Worm (Caenorhabditis elegans) whole organism, young adult: ENCODE measurements around the gene F54F12.1.

ENCODE experiments used
- B0261.1 ChIP-seq: sonication (generic microtip); optimal IDR thresholded peaks from 2 replicates; lab custom pipeline; 2016; ENCODE audit warnings: mild to moderate bottlenecking, missing genetic modification characterization, moderate library complexity, missing compliant biosample characterization
- C06A6.2 ChIP-seq: fragments of 200-800 bp; sonication (Bioruptor generic); conservative IDR thresholded peaks from 2 replicates; pipeline ENCODE4 v1.3.6; 2022; ENCODE audit warnings: missing genetic modification characterization, missing compliant biosample characterization
- F39B2.1 ChIP-seq: fragments of 200-800 bp; sonication (Bioruptor generic); IDR thresholded peaks from 2 replicates; pipeline ENCODE4 v1.3.6; 2022; ENCODE audit warnings: missing genetic modification reagents, missing genetic modification characterization, missing compliant biosample characterization
- Y53F4B.3 ChIP-seq: fragments of 200-800 bp; sonication (Bioruptor generic); IDR thresholded peaks from 2 replicates; pipeline ENCODE4 v1.3.6; 2022; ENCODE audit warnings: missing genetic modification reagents, missing genetic modification characterization, missing compliant biosample characterization
- Y79H2A.3 ChIP-seq: fragments of 200-800 bp; sonication (Bioruptor generic); conservative IDR thresholded peaks from 2 replicates; pipeline ENCODE4 v1.3.6; 2022; ENCODE audit warnings: missing genetic modification reagents, missing genetic modification characterization, missing compliant biosample characterization
- ama-1 ChIP-seq, 3 experiments: fragments of 150-350 bp in 1 of 3; sonication (generic microtip) in 2 of 3; optimal IDR thresholded peaks; 2 replicates each; lab custom pipeline; 2014 to 2018; ENCODE audit warnings: missing biosample characterization in 2 of 3, missing genetic modification characterization in 2 of 3, missing genetic modification reagents in 2 of 3
- atf-7 ChIP-seq: sonication (generic microtip); optimal IDR thresholded peaks from 2 replicates; lab custom pipeline; 2017; ENCODE audit warnings: mild to moderate bottlenecking, missing genetic modification characterization, missing compliant biosample characterization
- attf-3 ChIP-seq: fragments of 200-800 bp; sonication (Bioruptor generic); conservative IDR thresholded peaks from 2 replicates; pipeline ENCODE4 v1.3.6; 2022; ENCODE audit warnings: missing genetic modification reagents, missing genetic modification characterization, missing compliant biosample characterization
- attf-6 ChIP-seq: fragments of 200-800 bp; sonication (Bioruptor generic); IDR thresholded peaks from 2 replicates; pipeline ENCODE4 v1.3.6; 2022; ENCODE audit warnings: missing genetic modification reagents, missing genetic modification characterization, missing compliant biosample characterization
- cebp-2 ChIP-seq: fragments of 200-800 bp; sonication (Bioruptor generic); IDR thresholded peaks from 2 replicates; pipeline ENCODE4 v1.3.6; 2022; ENCODE audit warnings: missing genetic modification characterization, missing compliant biosample characterization
- ceh-40 ChIP-seq: fragments of 200-800 bp; sonication (Bioruptor generic); IDR thresholded peaks from 2 replicates; pipeline ENCODE4 v1.3.6; 2022; ENCODE audit warnings: missing genetic modification characterization, missing compliant biosample characterization
- ceh-58 ChIP-seq: fragments of 200-800 bp; sonication (Bioruptor generic); IDR thresholded peaks from 2 replicates; pipeline ENCODE4 v1.3.6; 2022; ENCODE audit warnings: missing genetic modification characterization, missing compliant biosample characterization
- chd-7 ChIP-seq: sonication (generic microtip); optimal IDR thresholded peaks from 2 replicates; lab custom pipeline; 2016; ENCODE audit warnings: mild to moderate bottlenecking, missing genetic modification characterization, moderate library complexity, missing compliant biosample characterization
- die-1 ChIP-seq: sonication (generic microtip); optimal IDR thresholded peaks from 2 replicates; lab custom pipeline; 2016; ENCODE audit warnings: missing genotype, mild to moderate bottlenecking, missing genetic modification characterization, missing compliant biosample characterization
- dox-1 ChIP-seq: fragments of 200-800 bp; sonication (Bioruptor generic); IDR thresholded peaks from 2 replicates; pipeline ENCODE4 v1.3.6; 2022; ENCODE audit warnings: missing genetic modification reagents, missing genetic modification characterization, missing compliant biosample characterization
- egl-44 ChIP-seq: fragments of 200-800 bp; sonication (Bioruptor generic); IDR thresholded peaks from 2 replicates; pipeline ENCODE4 v1.3.6; 2022; ENCODE audit warnings: missing genetic modification reagents, missing genetic modification characterization, missing compliant biosample characterization
- egrh-3 ChIP-seq: fragments of 200-800 bp; sonication (Bioruptor generic); IDR thresholded peaks from 2 replicates; pipeline ENCODE4 v1.3.6; 2022; ENCODE audit warnings: missing genetic modification reagents, missing genetic modification characterization, missing compliant biosample characterization
- ets-4 ChIP-seq: fragments of 200-800 bp; sonication (Bioruptor generic); optimal IDR thresholded peaks from 2 replicates; lab custom pipeline; 2018; ENCODE audit warnings: mild to moderate bottlenecking, missing genetic modification characterization, missing compliant biosample characterization
- gei-17 ChIP-seq: fragments of 200-800 bp; sonication (Bioruptor generic); optimal IDR thresholded peaks from 2 replicates; lab custom pipeline; 2018; ENCODE audit warnings: mild to moderate bottlenecking, missing genetic modification characterization, missing compliant biosample characterization
- hsf-1 ChIP-seq: fragments of 200-800 bp; sonication (Bioruptor generic); IDR thresholded peaks from 2 replicates; pipeline ENCODE4 v1.3.6; 2022; ENCODE audit warnings: missing genetic modification reagents, missing genetic modification characterization, missing compliant biosample characterization
- let-526 ChIP-seq: fragments of 200-800 bp; sonication (Bioruptor generic); IDR thresholded peaks from 2 replicates; pipeline ENCODE4 v1.3.6; 2022; ENCODE audit warnings: missing genetic modification reagents, missing genetic modification characterization, missing compliant biosample characterization
- lin-40 ChIP-seq: sonication (generic microtip); optimal IDR thresholded peaks from 2 replicates; lab custom pipeline; 2016; ENCODE audit warnings: missing genetic modification characterization, mild to moderate bottlenecking, missing compliant biosample characterization, missing genotype, missing genetic modification reagents
- lsy-27 ChIP-seq: sonication (generic microtip); optimal IDR thresholded peaks from 2 replicates; lab custom pipeline; 2017; ENCODE audit warnings: missing genetic modification characterization, mild to moderate bottlenecking, missing compliant biosample characterization, antibody characterized with exemption, missing genotype, borderline replicate concordance; ENCODE audit not compliant: insufficient read depth
- madf-6 ChIP-seq: fragments of 200-800 bp; sonication (Bioruptor generic); IDR thresholded peaks from 2 replicates; pipeline ENCODE4 v1.3.6; 2022; ENCODE audit warnings: missing genetic modification reagents, missing genetic modification characterization, missing compliant biosample characterization
- nhr-120 ChIP-seq: fragments of 200-800 bp; sonication (Bioruptor generic); IDR thresholded peaks from 2 replicates; pipeline ENCODE4 v1.3.6; 2022; ENCODE audit warnings: missing genetic modification characterization, missing compliant biosample characterization
- nhr-80 ChIP-seq: sonication (generic microtip); optimal IDR thresholded peaks from 2 replicates; lab custom pipeline; 2016; ENCODE audit warnings: missing genetic modification characterization, missing compliant biosample characterization
- sea-2 ChIP-seq: fragments of 200-800 bp; sonication (Bioruptor generic); IDR thresholded peaks from 2 replicates; pipeline ENCODE4 v1.3.6; 2022; ENCODE audit warnings: missing genetic modification characterization, missing compliant biosample characterization
- snpc-3.4 ChIP-seq: sonication (generic microtip); optimal IDR thresholded peaks from 2 replicates; lab custom pipeline; 2017; ENCODE audit warnings: missing genetic modification characterization, mild to moderate bottlenecking, missing compliant biosample characterization, antibody characterized with exemption, moderate library complexity, missing genotype, missing genetic modification reagents
- sptf-2 ChIP-seq: fragments of 200-800 bp; sonication (Bioruptor generic); optimal IDR thresholded peaks from 2 replicates; lab custom pipeline; 2018; ENCODE audit warnings: mild to moderate bottlenecking, missing genetic modification characterization, missing compliant biosample characterization
- tbx-9 ChIP-seq: sonication (generic microtip); optimal IDR thresholded peaks from 2 replicates; lab custom pipeline; 2016; ENCODE audit warnings: borderline replicate concordance, missing genetic modification characterization, inconsistent platforms, missing compliant biosample characterization
- zfh-2 ChIP-seq: fragments of 200-800 bp; sonication (Bioruptor generic); conservative IDR thresholded peaks from 2 replicates; pipeline ENCODE4 v1.3.6; 2022; ENCODE audit warnings: missing genetic modification reagents, missing genetic modification characterization, missing compliant biosample characterization
- zim-3 ChIP-seq: sonication (generic microtip); optimal IDR thresholded peaks from 2 replicates; lab custom pipeline; 2017; ENCODE audit warnings: mild to moderate bottlenecking, missing genetic modification characterization, moderate library complexity, missing compliant biosample characterization
- ztf-6 ChIP-seq: fragments of 200-800 bp; sonication (Bioruptor generic); IDR thresholded peaks from 2 replicates; pipeline ENCODE4 v1.3.6; 2022; ENCODE audit warnings: missing genetic modification reagents, missing genetic modification characterization, missing compliant biosample characterization

Gene F54F12.1

DNA sequence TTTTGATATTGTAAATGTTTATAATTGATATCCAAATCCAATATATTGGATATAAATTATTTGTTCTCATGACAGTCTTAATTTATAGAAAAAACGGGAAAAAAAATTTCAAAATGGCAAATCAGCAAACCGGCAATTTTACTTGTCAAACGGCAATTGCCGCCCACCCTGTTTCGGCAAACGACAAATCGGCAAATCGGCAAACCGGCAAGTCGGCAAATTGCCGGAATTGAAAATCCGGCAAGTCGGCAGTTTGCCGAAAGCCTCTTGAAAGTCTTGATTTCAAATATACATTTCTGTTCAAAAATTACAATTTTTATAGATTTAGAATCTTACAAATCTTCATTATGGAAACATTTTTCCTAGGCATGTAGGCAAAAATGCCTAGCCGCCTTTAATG lies 27.3 kb downstream of the F54F12.1 start:
- TF ChIP-seq madf-6 (GFP tag; lab: Robert Waterston, UW) (no peak), snpc-3.4 (no peak), sptf-2 (no peak), nhr-120 (GFP tag; lab: Robert Waterston, UW) (no peak), tbx-9 (tag; lab: Kevin White, UChicago) (no peak), ztf-6 (no peak)

DNA sequence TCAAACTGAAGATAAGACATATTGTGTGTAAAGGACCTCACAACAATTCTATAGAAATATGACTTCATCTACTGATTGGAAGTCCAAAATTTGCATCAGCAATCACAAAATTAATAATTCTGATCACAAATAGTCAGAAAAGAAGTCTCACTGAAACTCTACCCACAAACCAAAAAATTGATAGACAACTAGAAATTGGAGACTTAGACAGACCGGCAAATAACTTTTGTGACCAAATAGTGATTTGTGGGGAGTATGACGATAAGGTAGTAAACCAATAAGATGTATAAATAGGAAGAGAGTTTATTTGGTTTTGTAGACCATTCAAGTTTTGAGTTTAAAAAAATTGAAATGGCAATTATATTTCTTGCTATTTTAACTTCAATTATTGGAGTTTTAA lies 31.0 kb downstream of the F54F12.1 start, which contains the start of gene cyp-13A12:
TSS of gene cyp-13A12 (plus strand) at position 267 of the 400 bp plus-strand sequence.
- TF ChIP-seq nhr-80 (tag; lab: Kevin White, UChicago) (peak; percentile 48), cebp-2 (GFP tag; lab: Robert Waterston, UW) (no peak)
- TF ChIP-seq, all 124 proteins: peak for 1

DNA sequence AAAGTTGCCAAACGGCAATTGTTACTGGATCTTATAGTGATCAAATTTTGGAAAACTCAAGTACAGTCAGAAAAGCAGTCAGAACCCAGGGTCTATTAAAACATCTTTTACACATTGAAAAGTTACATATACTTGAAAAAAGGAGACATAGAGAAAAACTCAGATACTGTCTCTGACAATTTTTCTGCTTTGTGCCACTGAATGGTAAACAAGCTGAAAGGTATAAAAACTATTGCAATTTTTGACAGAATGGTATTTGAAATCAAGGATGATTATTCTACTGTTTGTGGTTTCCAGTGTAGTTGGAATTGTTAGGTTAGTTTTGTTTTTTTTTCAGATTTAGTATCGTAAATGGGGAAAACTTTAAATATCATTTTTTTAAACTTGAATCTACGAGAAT lies 34.5 kb downstream of the F54F12.1 start, which contains the start of gene cyp-13A11:
TSS of gene cyp-13A11 (plus strand) at position 266 of the 400 bp plus-strand sequence.
- TF ChIP-seq ama-1 (optimal IDR thresholded peaks at IDR 0.05; lab: Kevin White, UChicago), result no peak
- TF ChIP-seq ama-1 (GFP tag; optimal IDR thresholded peaks at IDR 0.05; lab: Kevin White, UChicago), result no peak

DNA sequence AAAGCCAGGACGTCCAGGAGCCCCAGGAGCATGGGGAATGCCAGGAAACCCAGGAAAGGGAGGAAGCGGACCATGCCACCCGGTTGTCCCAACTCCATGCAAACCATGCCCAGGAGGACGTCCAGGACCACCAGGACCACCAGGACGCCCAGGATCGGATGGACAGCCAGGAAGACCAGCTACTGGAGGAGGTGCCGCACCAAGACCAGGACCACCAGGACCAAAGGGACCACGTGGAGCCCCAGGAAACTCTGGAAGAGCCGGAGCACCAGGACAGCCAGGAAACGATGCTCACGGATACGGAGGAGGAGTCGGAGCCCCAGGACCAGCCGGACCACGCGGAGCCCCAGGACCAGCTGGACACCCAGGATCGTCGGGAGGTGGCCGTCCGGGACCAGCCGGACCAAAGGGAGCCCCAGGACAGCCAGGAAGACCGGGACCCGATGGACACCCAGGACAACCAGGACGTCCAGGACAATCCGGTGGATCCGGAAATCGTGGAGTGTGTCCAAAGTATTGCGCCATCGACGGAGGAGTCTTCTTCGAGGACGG lies 35.6 kb downstream of the F54F12.1 start:
- TF ChIP-seq dox-1 (peak; percentile 52; the same call in 1 of the 2 replicates), B0261.1 (no peak), ceh-40 (GFP tag; lab: Robert Waterston, UW) (no peak), attf-6 (no peak), zfh-2 (peak; percentile 95), attf-3 (GFP tag; lab: Robert Waterston, UW) (no peak), egrh-3 (GFP tag; lab: Robert Waterston, UW) (peak; percentile 95), hsf-1 (GFP tag; lab: Robert Waterston, UW) (0 out of 2 replicates have a peak, but pooled peaks have one; percentile 36)

DNA sequence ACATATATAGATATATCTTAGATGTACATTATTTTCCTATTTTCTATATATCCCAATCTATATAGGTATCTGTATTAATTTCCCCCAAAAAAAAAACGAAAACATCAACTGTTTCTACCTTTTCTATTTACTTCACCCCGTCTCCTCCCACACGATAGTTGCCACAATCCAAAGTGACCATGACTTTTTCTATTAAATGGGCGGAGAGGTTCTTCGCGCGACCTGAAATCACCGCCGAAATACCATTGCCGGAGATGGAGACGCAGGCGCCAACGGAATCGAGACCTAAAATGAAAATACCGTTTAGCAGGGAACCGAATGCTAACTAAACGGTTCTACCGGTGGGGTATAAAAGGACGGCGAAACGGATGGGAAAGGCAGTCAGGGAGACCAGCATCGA lies 36.6 kb downstream of the F54F12.1 start, which contains the start of gene col-98:
TSS of gene col-98 (plus strand) at position 390 of the 400 bp plus-strand sequence.
- no peak for TF ChIP-seq chd-7
- TF ChIP-seq sea-2 (GFP tag; lab: Robert Waterston, UW), result no peak
- no peak for TF ChIP-seq ceh-58 (GFP tag; lab: Robert Waterston, UW)
- TF ChIP-seq Y53F4B.3, result no peak
- no peak for TF ChIP-seq C06A6.2 (GFP tag; lab: Robert Waterston, UW)
- no peak for TF ChIP-seq lin-40 (tag; lab: Kevin White, UChicago)
- TF ChIP-seq nhr-120 (GFP tag; lab: Robert Waterston, UW), result no peak
- TF ChIP-seq F39B2.1, result no peak
- TF ChIP-seq atf-7, result no peak
- no peak for TF ChIP-seq lsy-27 (tag; lab: Kevin White, UChicago)
- no peak for TF ChIP-seq Y79H2A.3 (GFP tag; lab: Robert Waterston, UW)
- no peak for TF ChIP-seq ets-4 (GFP tag; lab: Kevin White, UChicago)
- TF ChIP-seq gei-17, result no peak
- TF ChIP-seq egl-44 (GFP tag; lab: Robert Waterston, UW), result no peak
- TF ChIP-seq die-1 (tag; lab: Kevin White, UChicago), result no peak
- no peak for TF ChIP-seq let-526 (GFP tag; lab: Robert Waterston, UW)
- TF ChIP-seq zim-3 (tag; lab: Kevin White, UChicago), result no peak
